Fruit fly (Drosophila melanogaster): Measurements from ENCODE around the gene CG18547.
A peak's percentile ranks its signal among the peaks of the same experiment; 100 is the strongest.

The CG18547 gene

dm6 chr3R:11948903-11949358, 31.3 kb downstream of the CG18547 start, which contains the start of gene Cad87A (continued):
- TF ChIP-seq mld (GFP tag; IDR thresholded peaks at IDR 0.05; ENCODE audit: partially characterized antibody) (no peak), slp2 (GFP tag; optimal IDR thresholded peaks at IDR 0.05) (no peak), CG8359 (GFP tag; optimal IDR thresholded peaks at IDR 0.05; ENCODE audit: borderline replicate concordance) (no peak), Mes4 (GFP tag; optimal IDR thresholded peaks at IDR 0.05) (no peak), CG1647 (GFP tag; optimal IDR thresholded peaks at IDR 0.05) (no peak), mirr (GFP tag; optimal IDR thresholded peaks at IDR 0.05) (peak; percentile 67), unc-4 (GFP tag; IDR thresholded peaks at IDR 0.05; ENCODE audit: partially characterized antibody) (no peak), Oaz (GFP tag; IDR thresholded peaks at IDR 0.05) (no peak), Nf-YC (tag; optimal IDR thresholded peaks at IDR 0.05) (no peak), ab (GFP tag; optimal IDR thresholded peaks at IDR 0.05) (no peak), wek (GFP tag; optimal IDR thresholded peaks at IDR 0.05) (peak; percentile 67), aop (GFP tag; IDR thresholded peaks at IDR 0.05) (no peak), hb (GFP tag; IDR thresholded peaks at IDR 0.05; ENCODE audit: partially characterized antibody) (no peak), CG7372 (GFP tag; IDR thresholded peaks at IDR 0.05) (no peak), CkIIα-i1 (GFP tag; IDR thresholded peaks at IDR 0.05) (no peak), CG15011 (GFP tag; optimal IDR thresholded peaks at IDR 0.05) (no peak), CG10959 (GFP tag; IDR thresholded peaks at IDR 0.05) (no peak), odd (GFP tag; optimal IDR thresholded peaks at IDR 0.05) (no peak), Hr78 (GFP tag; optimal IDR thresholded peaks at IDR 0.05) (no peak), NC2β (GFP tag; optimal IDR thresholded peaks at IDR 0.05) (peak; percentile 39), CG15269 (tag; optimal IDR thresholded peaks at IDR 0.05) (no peak), CG16779 (GFP tag; IDR thresholded peaks at IDR 0.05) (no peak), Ssrp (tag; optimal IDR thresholded peaks at IDR 0.05) (no peak), bowl (GFP tag; IDR thresholded peaks at IDR 0.05) (no peak), lola (GFP tag; optimal IDR thresholded peaks at IDR 0.05) (no peak), CG1603 (tag; optimal IDR thresholded peaks at IDR 0.05) (peak; percentile 49), CG10565 (GFP tag; optimal IDR thresholded peaks at IDR 0.05) (no peak), CG14014 (GFP tag; IDR thresholded peaks at IDR 0.05) (no peak), insv (GFP tag; optimal IDR thresholded peaks at IDR 0.05) (peak in 1 of 2 experiments; percentile 9), nerfin-1 (tag; optimal IDR thresholded peaks at IDR 0.05) (peak; percentile 65), CG15696 (tag; optimal IDR thresholded peaks at IDR 0.05) (no peak), dpn (GFP tag; optimal IDR thresholded peaks at IDR 0.05) (peak in 1 of 2 experiments; percentile 5), CG2202 (tag; optimal IDR thresholded peaks at IDR 0.05) (peak; percentile 23), pan (optimal IDR thresholded peaks at IDR 0.05) (no peak), pan (GFP tag; optimal IDR thresholded peaks at IDR 0.05 in 1 of 2, IDR thresholded peaks at IDR 0.05 in 1 of 2) (no peak), CG2875 (GFP tag; optimal IDR thresholded peaks at IDR 0.05) (peak; percentile 50), CG7987 (GFP tag; optimal IDR thresholded peaks at IDR 0.05) (no peak), D19A (tag; optimal IDR thresholded peaks at IDR 0.05) (peak; percentile 34), CG12104 (GFP tag; optimal IDR thresholded peaks at IDR 0.05) (no peak), lbe (GFP tag; optimal IDR thresholded peaks at IDR 0.05) (no peak), az2 (GFP tag; optimal IDR thresholded peaks at IDR 0.05) (no peak), fu2 (GFP tag; optimal IDR thresholded peaks at IDR 0.05) (no peak), Ada2b (GFP tag; IDR thresholded peaks at IDR 0.05) (no peak), Mrtf (GFP tag; IDR thresholded peaks at IDR 0.05) (no peak), bab2 (GFP tag; optimal IDR thresholded peaks at IDR 0.05) (no peak), CG3847 (GFP tag; IDR thresholded peaks at IDR 0.05) (no peak), CG6689 (GFP tag; IDR thresholded peaks at IDR 0.05) (no peak), jing (GFP tag; optimal IDR thresholded peaks at IDR 0.05) (no peak), CG17829 (tag; optimal IDR thresholded peaks at IDR 0.05) (peak; percentile 69), CG13775 (GFP tag; optimal IDR thresholded peaks at IDR 0.05) (no peak), cato (GFP tag; optimal IDR thresholded peaks at IDR 0.05; ENCODE audit: borderline replicate concordance) (no peak)
